Fruit fly (Drosophila melanogaster) whole organism, embryonic: Measurements from ENCODE around the gene Chd64.
A peak's percentile ranks its signal among the peaks of the same experiment; 100 is the strongest.

ENCODE experiments used
- Abd-B ChIP-seq: fragments of 200-800 bp; sonication (Bioruptor generic); optimal IDR thresholded peaks from 2 replicates; lab custom pipeline; 2018; ENCODE audit warnings: missing biosample characterization, mild to moderate bottlenecking, missing genetic modification characterization, moderate library complexity
- CG10543 ChIP-seq: fragments of 200-800 bp; sonication (Bioruptor generic); optimal IDR thresholded peaks from 3 replicates; lab custom pipeline; 2017; ENCODE audit warnings: missing biosample characterization, mild to moderate bottlenecking, missing genetic modification characterization, moderate library complexity
- CG11398 ChIP-seq: fragments of 200-800 bp; sonication (Bioruptor generic); optimal IDR thresholded peaks from 2 replicates; lab custom pipeline; 2016; ENCODE audit warnings: missing biosample characterization, missing genetic modification characterization
- CG11723 ChIP-seq: fragments of 200-800 bp; sonication (Bioruptor generic); optimal IDR thresholded peaks from 2 replicates; lab custom pipeline; 2017; ENCODE audit warnings: missing biosample characterization, mild to moderate bottlenecking, missing genetic modification characterization
- CG16863 ChIP-seq: fragments of 200-800 bp; sonication (Bioruptor generic); optimal IDR thresholded peaks from 3 replicates; lab custom pipeline; 2016; ENCODE audit warnings: missing biosample characterization, missing genetic modification characterization
- CG17328 ChIP-seq: fragments of 200-800 bp; sonication (Bioruptor generic); IDR thresholded peaks from 2 replicates; pipeline ENCODE4 v1.3.6; 2022; ENCODE audit warnings: missing biosample characterization, missing genetic modification characterization
- CG2120 ChIP-seq: fragments of 200-800 bp; sonication (Bioruptor generic); optimal IDR thresholded peaks from 3 replicates; lab custom pipeline; 2016; ENCODE audit warnings: missing biosample characterization, missing genetic modification characterization
- CG31365 ChIP-seq: fragments of 200-800 bp; sonication (Bioruptor generic); optimal IDR thresholded peaks from 2 replicates; lab custom pipeline; 2018; ENCODE audit warnings: missing biosample characterization, mild to moderate bottlenecking, missing genetic modification characterization
- CG31441 ChIP-seq: fragments of 200-800 bp; sonication (Bioruptor generic); IDR thresholded peaks from 2 replicates; pipeline ENCODE4 v1.3.6; 2022; ENCODE audit warnings: missing biosample characterization, missing genetic modification characterization
- CG34224 ChIP-seq: fragments of 200-800 bp; sonication (Bioruptor generic); IDR thresholded peaks from 3 replicates; pipeline ENCODE4 v1.3.6; 2022; ENCODE audit warnings: missing biosample characterization, missing genetic modification characterization; ENCODE audit not compliant: partially characterized antibody
- CG3726 ChIP-seq: fragments of 200-800 bp; sonication (Bioruptor generic); IDR thresholded peaks from 3 replicates; pipeline ENCODE4, ENCODE4 v1.3.6; 2022; ENCODE audit warnings: missing biosample characterization, missing genetic modification characterization
- CG3838 ChIP-seq: fragments of 200-800 bp; sonication (Bioruptor generic); optimal IDR thresholded peaks from 3 replicates; lab custom pipeline; 2016; ENCODE audit warnings: missing biosample characterization, missing genetic modification characterization
- CG5245 ChIP-seq: fragments of 200-800 bp; sonication (Bioruptor generic); optimal IDR thresholded peaks from 3 replicates; lab custom pipeline; 2016; ENCODE audit warnings: missing biosample characterization, missing genetic modification characterization
- CG6654 ChIP-seq: fragments of 200-800 bp; sonication (Bioruptor generic); optimal IDR thresholded peaks from 2 replicates; lab custom pipeline; 2017; ENCODE audit warnings: missing biosample characterization, mild to moderate bottlenecking, missing genetic modification characterization
- CG7963 ChIP-seq: fragments of 200-800 bp; sonication (Bioruptor generic); IDR thresholded peaks from 3 replicates; pipeline ENCODE4 v1.3.6; 2022; ENCODE audit warnings: missing biosample characterization, missing genetic modification characterization; ENCODE audit not compliant: partially characterized antibody
- CG8281 ChIP-seq: fragments of 200-800 bp; sonication (Bioruptor generic); optimal IDR thresholded peaks from 2 replicates; lab custom pipeline; 2018; ENCODE audit warnings: missing biosample characterization, mild to moderate bottlenecking, missing genetic modification characterization, moderate library complexity
- CG8388 ChIP-seq: fragments of 200-800 bp; sonication (Bioruptor generic); optimal IDR thresholded peaks from 2 replicates; lab custom pipeline; 2019; ENCODE audit warnings: missing biosample characterization, mild to moderate bottlenecking, missing genetic modification characterization, moderate library complexity
- CG9437 ChIP-seq: fragments of 200-800 bp; sonication (Bioruptor generic); optimal IDR thresholded peaks from 2 replicates; lab custom pipeline; 2018; ENCODE audit warnings: missing biosample characterization, mild to moderate bottlenecking, missing genetic modification characterization
- CG9797 ChIP-seq: fragments of 200-800 bp; sonication (Bioruptor generic); optimal IDR thresholded peaks from 3 replicates; lab custom pipeline; 2018; ENCODE audit warnings: missing biosample characterization, mild to moderate bottlenecking, missing genetic modification characterization
- E2f2 ChIP-seq: fragments of 200-800 bp; sonication (Bioruptor generic); IDR thresholded peaks from 2 replicates; pipeline ENCODE4 v1.3.6; 2022; ENCODE audit warnings: missing biosample characterization, missing genetic modification characterization
- Fer1 ChIP-seq: fragments of 200-800 bp; sonication (Bioruptor generic); optimal IDR thresholded peaks from 2 replicates; lab custom pipeline; 2017; ENCODE audit warnings: missing biosample characterization, mild to moderate bottlenecking, missing genetic modification characterization
- Gsc ChIP-seq: fragments of 200-800 bp; sonication (Bioruptor generic); IDR thresholded peaks from 2 replicates; pipeline ENCODE4 v1.3.6; 2022; ENCODE audit warnings: missing biosample characterization, missing genetic modification characterization
- Lpt ChIP-seq: fragments of >200 bp; optimal IDR thresholded peaks from 2 replicates; lab custom pipeline; 2018; ENCODE audit warnings: missing biosample characterization, missing genetic modification characterization
- MESR4 ChIP-seq: fragments of 200-800 bp; sonication (Bioruptor generic); optimal IDR thresholded peaks from 2 replicates; lab custom pipeline; 2018; ENCODE audit warnings: missing biosample characterization, mild to moderate bottlenecking, missing genetic modification characterization, moderate library complexity
- MTF-1 ChIP-seq: fragments of 200-800 bp; sonication (Bioruptor generic); optimal IDR thresholded peaks from 2 replicates; lab custom pipeline; 2018; ENCODE audit warnings: missing biosample characterization, mild to moderate bottlenecking, missing genetic modification characterization, borderline replicate concordance
- Med ChIP-seq: fragments of 200-800 bp; sonication (Bioruptor generic); peaks from one replicate; lab custom pipeline; 2016; ENCODE audit warnings: missing biosample characterization, missing genetic modification characterization, mild to moderate bottlenecking, inconsistent platforms, moderate library complexity
- NfI ChIP-seq: fragments of 200-800 bp; sonication (Bioruptor generic); optimal IDR thresholded peaks from 3 replicates; lab custom pipeline; 2018; ENCODE audit warnings: missing biosample characterization, mild to moderate bottlenecking, missing genetic modification characterization, moderate library complexity
- Poxn ChIP-seq: fragments of 200-800 bp; sonication (Bioruptor generic); IDR thresholded peaks from 2 replicates; pipeline ENCODE4 v1.3.6; 2022; ENCODE audit warnings: missing biosample characterization, missing genetic modification characterization
- Sry-β ChIP-seq: fragments of 200-800 bp; sonication (Bioruptor generic); optimal IDR thresholded peaks from 2 replicates; lab custom pipeline; 2018; ENCODE audit warnings: missing biosample characterization, mild to moderate bottlenecking, missing genetic modification characterization, moderate library complexity
- Ssrp ChIP-seq: fragments of 200-800 bp; sonication (Bioruptor generic); optimal IDR thresholded peaks from 2 replicates; lab custom pipeline; 2018; ENCODE audit warnings: missing biosample characterization, mild to moderate bottlenecking, missing genetic modification characterization, moderate library complexity
- crp ChIP-seq, 2 experiments: fragments of 200-800 bp; sonication (Bioruptor generic); optimal IDR thresholded peaks; 2 replicates in 1 of 2; 3 replicates in 1 of 2; lab custom pipeline; 2017; ENCODE audit warnings: missing biosample characterization in 2 of 2, missing genetic modification characterization in 2 of 2, mild to moderate bottlenecking in 1 of 2, moderate library complexity in 1 of 2
- gcm2 ChIP-seq: fragments of 200-800 bp; sonication (Bioruptor generic); optimal IDR thresholded peaks from 2 replicates; lab custom pipeline; 2016; ENCODE audit warnings: missing biosample characterization, missing genetic modification characterization
- ham ChIP-seq: fragments of 200-800 bp; sonication (Bioruptor generic); IDR thresholded peaks from 2 replicates; pipeline ENCODE4 v1.3.6; 2022; ENCODE audit warnings: missing biosample characterization, missing genetic modification characterization
- hbn ChIP-seq: fragments of 200-800 bp; sonication (Bioruptor generic); IDR thresholded peaks from 2 replicates; pipeline ENCODE4 v1.3.6; 2022; ENCODE audit warnings: missing biosample characterization, missing genetic modification characterization; ENCODE audit not compliant: partially characterized antibody
- insv ChIP-seq, 2 experiments: fragments of 200-800 bp; sonication (Bioruptor generic); optimal IDR thresholded peaks; 3 replicates each; lab custom pipeline; 2016 to 2018; ENCODE audit warnings: missing biosample characterization in 2 of 2, missing genetic modification characterization in 2 of 2
- nerfin-1 ChIP-seq: fragments of 200-800 bp; sonication (Bioruptor generic); optimal IDR thresholded peaks from 3 replicates; lab custom pipeline; 2019; ENCODE audit warnings: missing biosample characterization, mild to moderate bottlenecking, missing genetic modification characterization, moderate library complexity
- oc ChIP-seq: fragments of 200-800 bp; sonication (Bioruptor generic); optimal IDR thresholded peaks from 2 replicates; lab custom pipeline; 2018; ENCODE audit warnings: missing biosample characterization, mild to moderate bottlenecking, missing genetic modification characterization, moderate library complexity
- otp ChIP-seq: fragments of 200-800 bp; sonication (Bioruptor generic); IDR thresholded peaks from 3 replicates; pipeline ENCODE4, ENCODE4 v1.3.6; 2022; ENCODE audit warnings: missing biosample characterization, missing genetic modification characterization
- pb ChIP-seq: fragments of 200-800 bp; sonication (Bioruptor generic); optimal IDR thresholded peaks from 3 replicates; lab custom pipeline; 2016; ENCODE audit warnings: missing biosample characterization, missing genetic modification characterization
- pzg ChIP-seq: fragments of 200-800 bp; sonication (Bioruptor generic); optimal IDR thresholded peaks from 3 replicates; lab custom pipeline; 2018; ENCODE audit warnings: missing biosample characterization, mild to moderate bottlenecking, missing genetic modification characterization, moderate library complexity
- slp2 ChIP-seq: fragments of 200-800 bp; sonication (Bioruptor generic); optimal IDR thresholded peaks from 2 replicates; lab custom pipeline; 2016; ENCODE audit warnings: missing biosample characterization, missing genetic modification characterization
- sob ChIP-seq: fragments of 200-800 bp; sonication (Bioruptor generic); IDR thresholded peaks from 2 replicates; pipeline ENCODE4 v1.3.6; 2022; ENCODE audit warnings: missing biosample characterization, missing genetic modification characterization
- sr ChIP-seq: fragments of 200-800 bp; sonication (Bioruptor generic); IDR thresholded peaks from 3 replicates; pipeline ENCODE4 v1.3.6; 2022; ENCODE audit warnings: missing biosample characterization, missing genetic modification characterization
- ssp ChIP-seq: fragments of 200-800 bp; sonication (Bioruptor generic); IDR thresholded peaks from 2 replicates; pipeline ENCODE4 v1.3.6; 2022; ENCODE audit warnings: missing biosample characterization, missing genetic modification characterization
- trem ChIP-seq: fragments of 200-800 bp; optimal IDR thresholded peaks from 3 replicates; lab custom pipeline; 2019; ENCODE audit warnings: missing biosample characterization, mild to moderate bottlenecking, missing genetic modification characterization, moderate library complexity
- unc-4 ChIP-seq: fragments of 200-800 bp; sonication (Bioruptor generic); IDR thresholded peaks from 2 replicates; pipeline ENCODE4 v1.3.6; 2022; ENCODE audit warnings: missing biosample characterization, missing genetic modification characterization; ENCODE audit not compliant: partially characterized antibody
- wdn ChIP-seq: fragments of 200-800 bp; sonication (Bioruptor generic); IDR thresholded peaks from 2 replicates; pipeline ENCODE4 v1.3.6; 2022; ENCODE audit warnings: missing biosample characterization, missing genetic modification characterization
- wor ChIP-seq: fragments of 200-800 bp; sonication (Bioruptor generic); IDR thresholded peaks from 2 replicates; pipeline ENCODE4 v1.3.6; 2022; ENCODE audit warnings: missing biosample characterization, missing genetic modification characterization
- zen2 ChIP-seq: fragments of 200-800 bp; sonication (Bioruptor generic); IDR thresholded peaks from 3 replicates; pipeline ENCODE4 v1.3.6; 2022; ENCODE audit warnings: missing biosample characterization, missing genetic modification characterization; ENCODE audit not compliant: partially characterized antibody

Gene Chd64

DNA sequence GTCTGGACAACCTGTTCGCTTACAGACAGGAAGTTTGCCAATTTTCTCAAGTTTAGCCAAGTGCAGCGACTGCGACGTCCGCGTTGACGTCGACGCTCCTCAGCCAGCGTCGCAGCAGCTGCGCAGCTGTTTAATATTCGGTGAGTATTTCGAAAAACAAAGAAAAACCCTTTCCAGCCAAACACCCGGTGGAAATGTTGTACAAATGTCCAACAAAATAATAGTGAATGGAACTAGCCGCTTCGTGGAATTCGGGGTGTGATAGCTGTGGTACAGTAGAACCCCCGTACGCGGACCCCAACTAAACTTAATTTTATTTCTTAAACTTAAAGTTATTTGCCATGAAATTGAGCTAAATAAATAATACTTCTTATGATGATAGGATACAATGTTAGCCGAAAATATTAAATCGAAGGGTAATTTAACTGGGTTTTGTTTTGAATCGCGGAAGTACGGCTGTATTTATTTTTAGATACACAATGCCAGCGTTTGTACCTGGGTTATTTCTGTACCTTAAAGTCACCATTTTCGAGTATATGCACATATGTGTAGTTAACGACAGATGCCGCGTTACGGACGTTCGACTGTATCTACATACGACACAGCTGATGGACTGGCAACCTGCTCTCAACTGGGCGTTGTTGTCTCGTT is 13.2 kb downstream of the Chd64 start (continued):
- TF ChIP-seq Gsc (no peak), CG6654 (peak; percentile 61), CG8388 (GFP tag; lab: Kevin White, UChicago) (peak; percentile 73), crp (GFP tag; optimal IDR thresholded peaks at IDR 0.05; lab: Kevin White, UChicago) (peak in 1 of 2 experiments; percentile 60), Med (peak; percentile 90), sob (peak; percentile 65), hbn (GFP tag; lab: Robert Waterston, UW) (no peak), Poxn (GFP tag; lab: Robert Waterston, UW) (no peak), CG31441 (GFP tag; lab: Robert Waterston, UW) (peak; percentile 78), zen2 (GFP tag; lab: Robert Waterston, UW) (no peak), oc (peak; percentile 41), slp2 (GFP tag; lab: Kevin White, UChicago) (peak; percentile 61), pb (GFP tag; lab: Kevin White, UChicago) (peak; percentile 74), gcm2 (GFP tag; lab: Kevin White, UChicago) (no peak), CG10543 (GFP tag; lab: Kevin White, UChicago) (peak; percentile 71), CG3838 (GFP tag; lab: Kevin White, UChicago) (no peak), trem (peak; percentile 62), Lpt (no peak), otp (GFP tag; lab: Robert Waterston, UW) (peak; percentile 43; the same call in 1 of the 3 replicates), CG9797 (GFP tag; lab: Kevin White, UChicago) (no peak), Abd-B (peak; percentile 61), CG3726 (GFP tag; lab: Robert Waterston, UW) (no peak), wor (0 out of 2 replicates have a peak, but pooled peaks have one; percentile 35), CG11398 (peak; percentile 35), CG2120 (peak; percentile 84), CG16863 (peak; percentile 65), CG11723 (GFP tag; lab: Kevin White, UChicago) (peak; percentile 77), CG5245 (GFP tag; lab: Kevin White, UChicago) (peak; percentile 45), ssp (GFP tag; lab: Robert Waterston, UW) (peak; percentile 25; the same call in 1 of the 2 replicates), ham (GFP tag; lab: Robert Waterston, UW) (no peak), NfI (GFP tag; lab: Kevin White, UChicago) (peak; percentile 54), MTF-1 (GFP tag; lab: Kevin White, UChicago) (no peak), CG8281 (peak; percentile 45), wdn (GFP tag; lab: Robert Waterston, UW) (peak; percentile 63), sr (GFP tag; lab: Robert Waterston, UW) (no peak), unc-4 (GFP tag; lab: Robert Waterston, UW) (no peak), E2f2 (0 out of 2 replicates have a peak, but pooled peaks have one; percentile 29), CG9437 (peak; percentile 74), Fer1 (GFP tag; lab: Kevin White, UChicago) (peak; percentile 80), CG34224 (GFP tag; lab: Robert Waterston, UW) (no peak), CG7963 (GFP tag; lab: Robert Waterston, UW) (no peak), pzg (GFP tag; lab: Kevin White, UChicago) (no peak), Ssrp (tag; lab: Kevin White, UChicago) (peak; percentile 70), insv (GFP tag; optimal IDR thresholded peaks at IDR 0.05; lab: Kevin White, UChicago) (peak in 1 of 2 experiments; percentile 26), nerfin-1 (tag; lab: Kevin White, UChicago) (peak; percentile 61), CG17328 (GFP tag; lab: Robert Waterston, UW) (peak; percentile 49), Sry-β (GFP tag; lab: Kevin White, UChicago) (no peak), MESR4 (GFP tag; lab: Kevin White, UChicago) (no peak), CG31365 (tag; lab: Kevin White, UChicago) (peak; percentile 32)
